Fruit fly (Drosophila melanogaster): ENCODE results near the gene bru2.

- TF ChIP-seq CG3919 (GFP tag; optimal IDR thresholded peaks at IDR 0.05) (no peak), Blimp-1 (GFP tag; optimal IDR thresholded peaks at IDR 0.05) (no peak), CG8319 (GFP tag; optimal IDR thresholded peaks at IDR 0.05) (no peak)
These were observed 3.0 kb downstream of the bru2 start for dm6 chr2L:12347034-12347433.
